Fruit fly (Drosophila melanogaster): ENCODE measurements around the gene Dh31.
A peak's percentile ranks its signal among the peaks of the same experiment; 100 is the strongest.

Dh31 gene

DNA sequence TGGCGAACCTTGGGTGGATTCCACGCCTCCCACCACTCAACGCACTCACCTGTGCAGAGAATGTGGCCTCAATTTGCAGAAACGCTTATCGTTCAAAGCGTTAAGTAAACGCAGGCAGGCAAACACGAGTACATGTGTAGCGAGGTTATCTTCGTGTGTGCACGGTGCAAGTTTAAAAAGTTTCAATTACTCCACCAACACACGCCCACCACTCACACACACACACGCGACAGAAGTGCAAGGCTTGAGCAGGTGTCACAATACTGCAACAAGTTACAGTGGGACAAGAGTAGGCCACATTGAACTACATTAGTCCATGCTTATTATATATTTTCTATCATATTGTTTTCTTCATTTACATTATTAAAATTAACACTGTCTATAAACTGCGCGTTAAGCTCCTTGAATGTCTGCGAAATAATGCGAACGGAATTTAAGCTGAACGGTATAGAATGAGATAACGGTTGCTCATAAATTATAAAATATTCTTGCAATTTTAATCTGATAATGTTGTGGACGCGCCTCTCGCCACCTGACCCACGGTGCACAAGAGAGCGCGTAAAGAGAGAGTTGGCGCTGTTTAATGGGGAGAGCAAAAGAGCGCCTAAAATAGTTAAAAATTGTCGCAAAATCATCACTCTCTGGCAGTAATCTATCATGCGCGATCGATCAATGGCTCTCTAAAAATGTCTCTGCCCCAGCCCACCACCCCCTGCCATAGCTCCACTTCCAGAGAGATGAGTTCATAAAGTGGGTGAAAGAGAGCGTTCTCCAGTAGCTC is 28.1 kb upstream of the Dh31 start:
- TF ChIP-seq fru (GFP tag; optimal IDR thresholded peaks at IDR 0.05), result peak; percentile 96
- no peak for TF ChIP-seq jim (GFP tag; optimal IDR thresholded peaks at IDR 0.05)
- TF ChIP-seq dmrt93B (GFP tag; optimal IDR thresholded peaks at IDR 0.05), result peak; percentile 95
- TF ChIP-seq pan (optimal IDR thresholded peaks at IDR 0.05), result no peak
- TF ChIP-seq Sp1 (GFP tag; optimal IDR thresholded peaks at IDR 0.05), result peak; percentile 95
- TF ChIP-seq HLH106 (tag; optimal IDR thresholded peaks at IDR 0.05), result peak; percentile 97
- peak; percentile 84 for TF ChIP-seq Jra (GFP tag; optimal IDR thresholded peaks at IDR 0.05)
- peak; percentile 95 for TF ChIP-seq rgr (GFP tag; optimal IDR thresholded peaks at IDR 0.05)
- TF ChIP-seq Dif (GFP tag; optimal IDR thresholded peaks at IDR 0.05; ENCODE audit: partially characterized antibody), result peak; percentile 80
- no peak for TF ChIP-seq Hr78 (GFP tag; optimal IDR thresholded peaks at IDR 0.05)
- peak; percentile 92 for TF ChIP-seq Rel (GFP tag; optimal IDR thresholded peaks at IDR 0.05)
- peak; percentile 77 for TF ChIP-seq Rel (tag; optimal IDR thresholded peaks at IDR 0.05)
- TF ChIP-seq CrebA (GFP tag; optimal IDR thresholded peaks at IDR 0.05; ENCODE audit: borderline replicate concordance), result peak; percentile 91
- TF ChIP-seq GATAd (GFP tag; optimal IDR thresholded peaks at IDR 0.05), result peak; percentile 32
- TF ChIP-seq dsf (GFP tag; optimal IDR thresholded peaks at IDR 0.05; ENCODE audit: borderline replicate concordance), result peak; percentile 66
- peak; percentile 95 for TF ChIP-seq OdsH (GFP tag; optimal IDR thresholded peaks at IDR 0.05)
- TF ChIP-seq woc (GFP tag; optimal IDR thresholded peaks at IDR 0.05), result peak; percentile 91
- peak; percentile 92 for TF ChIP-seq CG9705 (GFP tag; optimal IDR thresholded peaks at IDR 0.05)
- peak; percentile 93 for TF ChIP-seq Hr83 (GFP tag; optimal IDR thresholded peaks at IDR 0.05; ENCODE audit: poor library complexity, severe bottlenecking)
- no peak for TF ChIP-seq usp (GFP tag; optimal IDR thresholded peaks at IDR 0.05)
- TF ChIP-seq foxo (GFP tag; optimal IDR thresholded peaks at IDR 0.05), result peak; percentile 87 to 95
- TF ChIP-seq Myc (optimal IDR thresholded peaks at IDR 0.05), result no peak
- TF ChIP-seq br (GFP tag; optimal IDR thresholded peaks at IDR 0.05), result peak; percentile 97
- peak; percentile 88 for TF ChIP-seq tai (GFP tag; optimal IDR thresholded peaks at IDR 0.05)
- TF ChIP-seq ey (GFP tag; optimal IDR thresholded peaks at IDR 0.05), result peak; percentile 94
- peak; percentile 98 for TF ChIP-seq h (GFP tag; optimal IDR thresholded peaks at IDR 0.05)
- TF ChIP-seq CG32264 (GFP tag; optimal IDR thresholded peaks at IDR 0.05), result peak; percentile 83
- TF ChIP-seq brk (GFP tag; optimal IDR thresholded peaks at IDR 0.05), result peak; percentile 90
- TF ChIP-seq dl (GFP tag; optimal IDR thresholded peaks at IDR 0.05; ENCODE audit: insufficient read depth in 1 of 2, partially characterized antibody in 2 of 2), result peak; percentile 86 to 87
- TF ChIP-seq Hnf4 (GFP tag; optimal IDR thresholded peaks at IDR 0.05), result peak; percentile 90
- peak; percentile 57 for TF ChIP-seq Vsx2 (GFP tag; optimal IDR thresholded peaks at IDR 0.05; ENCODE audit: partially characterized antibody)
- peak; percentile 12 for TF ChIP-seq N (GFP tag; optimal IDR thresholded peaks at IDR 0.05)
- TF ChIP-seq lola (GFP tag; optimal IDR thresholded peaks at IDR 0.05), result no peak
- peak; percentile 83 for TF ChIP-seq psq (GFP tag; optimal IDR thresholded peaks at IDR 0.05)
- TF ChIP-seq sv (GFP tag; optimal IDR thresholded peaks at IDR 0.05), result peak; percentile 77
- peak; percentile 93 for TF ChIP-seq sage (GFP tag; optimal IDR thresholded peaks at IDR 0.05)
- TF ChIP-seq Abd-B (GFP tag; optimal IDR thresholded peaks at IDR 0.05), result no peak
- TF ChIP-seq Mio (GFP tag; optimal IDR thresholded peaks at IDR 0.05), result peak; percentile 80
- peak; percentile 71 for TF ChIP-seq Dfd (GFP tag; optimal IDR thresholded peaks at IDR 0.05)

- TF ChIP-seq rgr (GFP tag; optimal IDR thresholded peaks at IDR 0.05), result no peak
- TF ChIP-seq Mio (GFP tag; optimal IDR thresholded peaks at IDR 0.05), result no peak
- TF ChIP-seq jim (GFP tag; optimal IDR thresholded peaks at IDR 0.05), result no peak
- TF ChIP-seq Myc (optimal IDR thresholded peaks at IDR 0.05), result peak; percentile 47
Observed at dm6 chr2L:8534118-8534514, 27.5 kb upstream of the Dh31 start.
